Worm (Caenorhabditis elegans) whole organism, mixed stage, embryonic: Measurements from ENCODE around the gene aagr-2.

Experiments
- elt-1 ChIP-seq: sonication (generic microtip); optimal IDR thresholded peaks from 2 replicates; lab custom pipeline; 2017; ENCODE audit warnings: missing genetic modification characterization, mild to moderate bottlenecking, missing compliant biosample characterization, antibody characterized with exemption, moderate library complexity, borderline replicate concordance; ENCODE audit not compliant: insufficient read depth
- elt-3 ChIP-seq: fragments of 150-350 bp; optimal IDR thresholded peaks from 2 replicates; lab custom pipeline; 2014; ENCODE audit warnings: missing biosample characterization, missing genetic modification characterization
- ham-2 ChIP-seq: fragments of 200-800 bp; sonication (Bioruptor generic); optimal IDR thresholded peaks from 2 replicates; lab custom pipeline; 2018; ENCODE audit warnings: mild to moderate bottlenecking, missing genetic modification characterization, missing compliant biosample characterization
- lin-13 ChIP-seq: fragments of 150-350 bp; optimal IDR thresholded peaks from 2 replicates; lab custom pipeline; 2014; ENCODE audit warnings: missing biosample characterization, missing genetic modification characterization
- lsy-2 ChIP-seq: fragments of 150-350 bp; optimal IDR thresholded peaks from 2 replicates; lab custom pipeline; 2014; ENCODE audit warnings: missing biosample characterization, missing genetic modification characterization
- mep-1 ChIP-seq: fragments of 150-350 bp; optimal IDR thresholded peaks from 2 replicates; lab custom pipeline; 2017; ENCODE audit warnings: missing biosample characterization, missing genetic modification reagents, missing genetic modification characterization, inconsistent platforms
- nhr-2 ChIP-seq: fragments of 150-350 bp; optimal IDR thresholded peaks from 2 replicates; lab custom pipeline; 2014; ENCODE audit warnings: missing biosample characterization, missing genetic modification characterization
- nhr-237 ChIP-seq: fragments of 150-350 bp; optimal IDR thresholded peaks from 2 replicates; lab custom pipeline; 2014; ENCODE audit warnings: missing biosample characterization, missing genetic modification characterization
- pha-4 ChIP-seq: fragments of 150-350 bp; optimal IDR thresholded peaks from 2 replicates; lab custom pipeline; 2018; ENCODE audit warnings: missing biosample characterization, missing genetic modification reagents, missing genetic modification characterization
- unc-39 ChIP-seq: fragments of 150-350 bp; optimal IDR thresholded peaks from 2 replicates; lab custom pipeline; 2014; ENCODE audit warnings: missing biosample characterization, missing genetic modification characterization
- unc-62 ChIP-seq: fragments of 150-350 bp; optimal IDR thresholded peaks from 2 replicates; lab custom pipeline; 2014; ENCODE audit warnings: missing biosample characterization, missing genetic modification reagents, missing genetic modification characterization

DNA sequence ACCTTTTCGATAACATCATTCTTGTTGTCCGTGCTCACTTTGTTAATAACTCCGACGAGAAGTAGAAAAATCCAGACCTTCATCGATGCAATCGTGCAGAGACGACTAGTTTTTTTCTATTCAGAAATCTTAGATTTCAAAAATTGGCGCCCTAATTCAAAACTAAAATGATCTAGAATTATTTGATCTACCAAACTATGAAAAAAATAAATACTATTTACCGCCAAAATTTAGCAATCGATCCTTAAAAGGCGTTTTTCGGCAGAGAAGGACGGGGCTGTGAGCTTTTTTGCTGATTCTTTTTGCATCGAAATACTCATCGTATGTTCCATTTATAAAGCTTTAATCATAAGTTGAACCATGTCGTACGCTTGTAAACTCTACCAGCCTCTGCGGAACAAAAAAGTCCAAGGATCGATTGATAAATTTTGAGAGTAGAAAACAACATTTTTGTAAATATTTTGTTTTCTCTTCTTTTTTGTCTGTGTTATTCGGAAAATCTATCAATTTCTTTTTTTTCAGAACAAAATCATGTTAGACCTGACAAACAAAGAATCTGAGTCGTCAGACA, 24.4 kb upstream of the aagr-2 start, which contains the start of the genes try-1 and zyg-12:
- no peak for TF ChIP-seq pha-4
- TF ChIP-seq mep-1 (tag; lab: Kevin White, UChicago) = no peak
- TF ChIP-seq unc-39 (tag; lab: Kevin White, UChicago) = no peak
- no peak for TF ChIP-seq lsy-2 (tag; lab: Kevin White, UChicago)
- TF ChIP-seq lin-13 (tag; lab: Kevin White, UChicago) = no peak
- TF ChIP-seq nhr-2 (tag; lab: Kevin White, UChicago) = no peak
- no peak for TF ChIP-seq ham-2 (GFP tag; lab: Kevin White, UChicago)
- TF ChIP-seq nhr-237 (tag; lab: Kevin White, UChicago) = no peak
- TF ChIP-seq elt-1 (tag; lab: Kevin White, UChicago) = no peak
- TF ChIP-seq unc-62 (GFP tag; lab: Kevin White, UChicago) = no peak
- no peak for TF ChIP-seq elt-3
